Fruit fly (Drosophila melanogaster) whole organism, embryonic: ENCODE results near the gene CG3632.

Experiments used
- Bgb ChIP-seq: fragments of 200-800 bp; sonication (Bioruptor generic); IDR thresholded peaks from 2 replicates; pipeline ENCODE4 v1.3.6; 2022; ENCODE audit warnings: missing biosample characterization, missing genetic modification characterization; ENCODE audit not compliant: partially characterized antibody
- CG1233 ChIP-seq: fragments of 200-800 bp; sonication (Bioruptor generic); optimal IDR thresholded peaks from 4 replicates; lab custom pipeline; 2018; ENCODE audit warnings: missing biosample characterization, mild to moderate bottlenecking, missing genetic modification characterization
- CG12391 ChIP-seq: fragments of 200-800 bp; sonication (Bioruptor generic); optimal IDR thresholded peaks from 3 replicates; lab custom pipeline; 2018; ENCODE audit warnings: missing biosample characterization, mild to moderate bottlenecking, missing genetic modification characterization, moderate library complexity
- CG13894 ChIP-seq: fragments of 200-800 bp; sonication (Bioruptor generic); optimal IDR thresholded peaks from 3 replicates; lab custom pipeline; 2018; ENCODE audit warnings: missing biosample characterization, mild to moderate bottlenecking, missing genetic modification characterization, moderate library complexity
- CG15479 ChIP-seq: fragments of 200-800 bp; sonication (Bioruptor generic); optimal IDR thresholded peaks from 3 replicates; lab custom pipeline; 2019; ENCODE audit warnings: missing biosample characterization, mild to moderate bottlenecking, missing genetic modification characterization, moderate library complexity
- CG16815 ChIP-seq: fragments of 200-800 bp; sonication (Bioruptor generic); optimal IDR thresholded peaks from 3 replicates; lab custom pipeline; 2017; ENCODE audit warnings: missing biosample characterization, mild to moderate bottlenecking, missing genetic modification characterization
- CG4282 ChIP-seq: fragments of 200-800 bp; sonication (Bioruptor generic); optimal IDR thresholded peaks from 2 replicates; lab custom pipeline; 2016; ENCODE audit warnings: missing biosample characterization, missing genetic modification characterization
- CG8359 ChIP-seq: fragments of 200-800 bp; sonication (Bioruptor generic); optimal IDR thresholded peaks from 2 replicates; lab custom pipeline; 2017; ENCODE audit warnings: missing biosample characterization, mild to moderate bottlenecking, missing genetic modification characterization, borderline replicate concordance
- Dbx ChIP-seq: fragments of 200-800 bp; sonication (Bioruptor generic); IDR thresholded peaks from 3 replicates; pipeline ENCODE4 v1.3.6; 2022; ENCODE audit warnings: missing biosample characterization, missing genetic modification characterization
- Deaf1 ChIP-seq: fragments of 200-800 bp; optimal IDR thresholded peaks from 3 replicates; lab custom pipeline; 2019; ENCODE audit warnings: missing biosample characterization, mild to moderate bottlenecking, missing genetic modification characterization, moderate library complexity
- Dll ChIP-seq: fragments of 200-800 bp; sonication (Bioruptor generic); IDR thresholded peaks from 4 replicates; pipeline ENCODE4 v1.3.6; 2022; ENCODE audit warnings: missing biosample characterization, missing genetic modification characterization; ENCODE audit not compliant: partially characterized antibody
- Eip74EF ChIP-seq, 2 experiments: fragments of 200-800 bp in 1 of 2; fragments of >200 bp in 1 of 2; sonication (Bioruptor generic) in 1 of 2; optimal IDR thresholded peaks; 2 replicates each; lab custom pipeline; 2017 to 2019; ENCODE audit warnings: missing biosample characterization in 2 of 2, missing genetic modification characterization in 2 of 2, mild to moderate bottlenecking in 1 of 2, moderate library complexity in 1 of 2
- Elba2 ChIP-seq: fragments of 200-800 bp; sonication (Bioruptor generic); optimal IDR thresholded peaks from 3 replicates; lab custom pipeline; 2016; ENCODE audit warnings: missing biosample characterization, missing genetic modification characterization
- Gug ChIP-seq: fragments of 200-800 bp; sonication (Bioruptor generic); IDR thresholded peaks from 4 replicates; pipeline ENCODE4 v1.3.6; 2022; ENCODE audit warnings: missing biosample characterization, missing genetic modification characterization
- Lim3 ChIP-seq: fragments of 200-800 bp; sonication (Bioruptor generic); IDR thresholded peaks from 2 replicates; pipeline ENCODE4 v1.3.6; 2022; ENCODE audit warnings: missing biosample characterization, missing genetic modification characterization
- MESR4 ChIP-seq: fragments of 200-800 bp; sonication (Bioruptor generic); optimal IDR thresholded peaks from 2 replicates; lab custom pipeline; 2018; ENCODE audit warnings: missing biosample characterization, mild to moderate bottlenecking, missing genetic modification characterization, moderate library complexity
- Med ChIP-seq: fragments of 200-800 bp; sonication (Bioruptor generic); peaks from one replicate; lab custom pipeline; 2016; ENCODE audit warnings: missing biosample characterization, missing genetic modification characterization, mild to moderate bottlenecking, inconsistent platforms, moderate library complexity
- Mes4 ChIP-seq: fragments of 200-800 bp; sonication (Bioruptor generic); optimal IDR thresholded peaks from 2 replicates; lab custom pipeline; 2016; ENCODE audit warnings: missing biosample characterization, missing genetic modification characterization
- Usf ChIP-seq: fragments of 200-800 bp; sonication (Bioruptor generic); optimal IDR thresholded peaks from 2 replicates; lab custom pipeline; 2017; ENCODE audit warnings: missing genotype, missing biosample characterization, missing genetic modification characterization
- bab2 ChIP-seq: fragments of 200-800 bp; sonication (Bioruptor generic); optimal IDR thresholded peaks from 2 replicates; lab custom pipeline; 2016; ENCODE audit warnings: missing biosample characterization, missing genetic modification characterization
- bbx ChIP-seq: fragments of 200-800 bp; sonication (Bioruptor generic); IDR thresholded peaks from 2 replicates; pipeline ENCODE4 v1.3.6; 2022; ENCODE audit warnings: missing biosample characterization, missing genetic modification characterization; ENCODE audit not compliant: partially characterized antibody
- crol ChIP-seq: fragments of 200-800 bp; sonication (Bioruptor generic); IDR thresholded peaks from 2 replicates; pipeline ENCODE4 v1.3.6; 2022; ENCODE audit warnings: missing biosample characterization, missing genetic modification characterization
- cwo ChIP-seq: fragments of 200-800 bp; sonication (Bioruptor generic); optimal IDR thresholded peaks from 3 replicates; lab custom pipeline; 2017; ENCODE audit warnings: missing biosample characterization, missing genetic modification characterization, mild to moderate bottlenecking, moderate library complexity, missing genetic modification reagents
- gcm2 ChIP-seq: fragments of 200-800 bp; sonication (Bioruptor generic); optimal IDR thresholded peaks from 2 replicates; lab custom pipeline; 2016; ENCODE audit warnings: missing biosample characterization, missing genetic modification characterization
- grn ChIP-seq: fragments of 200-800 bp; sonication (Bioruptor generic); optimal IDR thresholded peaks from 3 replicates; lab custom pipeline; 2017; ENCODE audit warnings: missing biosample characterization, missing genetic modification characterization
- hbn ChIP-seq: fragments of 200-800 bp; sonication (Bioruptor generic); IDR thresholded peaks from 2 replicates; pipeline ENCODE4 v1.3.6; 2022; ENCODE audit warnings: missing biosample characterization, missing genetic modification characterization; ENCODE audit not compliant: partially characterized antibody
- insv ChIP-seq, 2 experiments: fragments of 200-800 bp; sonication (Bioruptor generic); optimal IDR thresholded peaks; 3 replicates each; lab custom pipeline; 2016 to 2018; ENCODE audit warnings: missing biosample characterization in 2 of 2, missing genetic modification characterization in 2 of 2
- lmd ChIP-seq: fragments of 200-800 bp; sonication (Bioruptor generic); IDR thresholded peaks from 2 replicates; pipeline ENCODE4 v1.3.6; 2022; ENCODE audit warnings: missing biosample characterization, missing genetic modification characterization
- nerfin-1 ChIP-seq: fragments of 200-800 bp; sonication (Bioruptor generic); optimal IDR thresholded peaks from 3 replicates; lab custom pipeline; 2019; ENCODE audit warnings: missing biosample characterization, mild to moderate bottlenecking, missing genetic modification characterization, moderate library complexity
- nmo ChIP-seq: fragments of 200-800 bp; sonication (Bioruptor generic); optimal IDR thresholded peaks from 2 replicates; lab custom pipeline; 2018; ENCODE audit warnings: missing biosample characterization, mild to moderate bottlenecking, missing genetic modification characterization, moderate library complexity
- row ChIP-seq: fragments of 200-800 bp; sonication (Bioruptor generic); IDR thresholded peaks from 3 replicates; pipeline ENCODE4 v1.3.6; 2022; ENCODE audit warnings: missing biosample characterization, missing genetic modification characterization
- sug ChIP-seq: fragments of 200-800 bp; optimal IDR thresholded peaks from 2 replicates; lab custom pipeline; 2019; ENCODE audit warnings: missing biosample characterization, mild to moderate bottlenecking, missing genetic modification characterization, moderate library complexity
- tin ChIP-seq: fragments of 200-800 bp; sonication (Bioruptor generic); optimal IDR thresholded peaks from 3 replicates; lab custom pipeline; 2016; ENCODE audit warnings: missing biosample characterization, missing genetic modification characterization
- toy ChIP-seq: fragments of 200-800 bp; sonication (Bioruptor generic); IDR thresholded peaks from 2 replicates; pipeline ENCODE4 v1.3.6; 2022; ENCODE audit warnings: missing biosample characterization, missing genetic modification characterization
- twi ChIP-seq: fragments of 200-800 bp; optimal IDR thresholded peaks from 2 replicates; lab custom pipeline; 2019; ENCODE audit warnings: missing biosample characterization, mild to moderate bottlenecking, missing genetic modification characterization, moderate library complexity
- wek ChIP-seq: fragments of 200-800 bp; sonication (Bioruptor generic); optimal IDR thresholded peaks from 3 replicates; lab custom pipeline; 2018; ENCODE audit warnings: missing biosample characterization, mild to moderate bottlenecking, missing genetic modification characterization, moderate library complexity
- zf30C ChIP-seq: fragments of 200-800 bp; sonication (Bioruptor generic); optimal IDR thresholded peaks from 3 replicates; lab custom pipeline; 2018; ENCODE audit warnings: missing biosample characterization, mild to moderate bottlenecking, missing genetic modification characterization

CG3632 gene

dm6 chrX:16318858-16319557 lies 22.5 kb downstream of the CG3632 start (continued):
- TF ChIP-seq sug (tag; lab: Kevin White, UChicago), result peak; percentile 58
- TF ChIP-seq tin (GFP tag; lab: Kevin White, UChicago), result no peak
- TF ChIP-seq Deaf1 (tag; lab: Kevin White, UChicago), result peak; percentile 39
- peak; percentile 44 for TF ChIP-seq wek (GFP tag; lab: Kevin White, UChicago)
- peak; percentile 11; the same call in 2 of the 3 replicates for TF ChIP-seq row (GFP tag; lab: Robert Waterston, UW)
- TF ChIP-seq nerfin-1, result peak; percentile 99
- TF ChIP-seq bbx (GFP tag; lab: Robert Waterston, UW), result 0 out of 2 replicates have a peak, but pooled peaks have one; percentile 28
- peak; percentile 49; the same call in 1 of the 2 replicates for TF ChIP-seq Bgb (GFP tag; lab: Robert Waterston, UW)
- TF ChIP-seq CG1233 (GFP tag; lab: Kevin White, UChicago), result peak; percentile 7
- TF ChIP-seq Dbx (GFP tag; lab: Robert Waterston, UW), result peak; percentile 21; the same call in 1 of the 3 replicates
- TF ChIP-seq Eip74EF (GFP tag; optimal IDR thresholded peaks at IDR 0.05; lab: Kevin White, UChicago), result peak in 1 of 2 experiments; percentile 11
- TF ChIP-seq MESR4, result peak; percentile 50
- peak; percentile 34 for TF ChIP-seq CG13894 (tag; lab: Kevin White, UChicago)
- TF ChIP-seq cwo (GFP tag; lab: Kevin White, UChicago), result peak; percentile 6
- peak; percentile 51 for TF ChIP-seq Med (GFP tag; lab: Kevin White, UChicago)
- TF ChIP-seq Mes4 (GFP tag; lab: Kevin White, UChicago), result peak; percentile 17
- TF ChIP-seq CG8359, result no peak
- TF ChIP-seq CG4282 (GFP tag; lab: Kevin White, UChicago), result no peak
- peak; percentile 75 for TF ChIP-seq Elba2 (GFP tag; lab: Kevin White, UChicago)
- peak; percentile 28; the same call in 1 of the 2 replicates for TF ChIP-seq lmd (GFP tag; lab: Robert Waterston, UW)
- TF ChIP-seq zf30C (GFP tag; lab: Kevin White, UChicago), result peak; percentile 68
- no peak for TF ChIP-seq Usf (GFP tag; lab: Kevin White, UChicago)
- peak; percentile 78 for TF ChIP-seq twi

dm6 chrX:16319558-16319924 lies 23.1 kb downstream of the CG3632 start:
- TF ChIP-seq hbn (no peak), crol (GFP tag; lab: Robert Waterston, UW) (no peak), Dll (GFP tag; lab: Robert Waterston, UW) (no peak), CG16815 (GFP tag; lab: Kevin White, UChicago) (no peak), gcm2 (GFP tag; lab: Kevin White, UChicago) (no peak), Gug (GFP tag; lab: Robert Waterston, UW) (no peak), Elba2 (GFP tag; lab: Kevin White, UChicago) (peak; percentile 55), Lim3 (GFP tag; lab: Robert Waterston, UW) (no peak), insv (GFP tag; optimal IDR thresholded peaks at IDR 0.05; lab: Kevin White, UChicago) (peak in 1 of 2 experiments; percentile 73), nerfin-1 (peak; percentile 56), grn (peak; percentile 64), CG15479 (GFP tag; lab: Kevin White, UChicago) (peak; percentile 30), bab2 (GFP tag; lab: Kevin White, UChicago) (no peak), toy (GFP tag; lab: Robert Waterston, UW) (no peak), nmo (GFP tag; lab: Kevin White, UChicago) (peak; percentile 7), CG12391 (tag; lab: Kevin White, UChicago) (no peak)
- TF ChIP-seq, all 482 proteins: peak for 6
